Fruit fly (Drosophila melanogaster) whole organism, embryonic: Measurements from ENCODE around the gene Gem4b.

ENCODE experiments used
- BEAF-32 ChIP-seq: fragments of 200-800 bp; sonication (Bioruptor generic); optimal IDR thresholded peaks from 3 replicates; lab custom pipeline; 2017; ENCODE audit warnings: missing biosample characterization, missing genetic modification characterization, mild to moderate bottlenecking, moderate library complexity, missing genetic modification reagents
- C15 ChIP-seq: fragments of 200-800 bp; sonication (Bioruptor generic); IDR thresholded peaks from 3 replicates; pipeline ENCODE4 v1.3.6; 2022; ENCODE audit warnings: missing biosample characterization, missing genetic modification characterization
- CG11398 ChIP-seq: fragments of 200-800 bp; sonication (Bioruptor generic); optimal IDR thresholded peaks from 2 replicates; lab custom pipeline; 2016; ENCODE audit warnings: missing biosample characterization, missing genetic modification characterization
- CG11695 ChIP-seq: fragments of 200-800 bp; sonication (Bioruptor generic); IDR thresholded peaks from 3 replicates; pipeline ENCODE4 v1.3.6; 2022; ENCODE audit warnings: missing biosample characterization, missing genetic modification characterization
- CG12744 ChIP-seq: fragments of 200-800 bp; sonication (Bioruptor generic); optimal IDR thresholded peaks from 2 replicates; lab custom pipeline; 2016; ENCODE audit warnings: missing biosample characterization, missing genetic modification characterization
- CG13296 ChIP-seq: fragments of 200-800 bp; sonication (Bioruptor generic); optimal IDR thresholded peaks from 3 replicates; lab custom pipeline; 2018; ENCODE audit warnings: missing biosample characterization, mild to moderate bottlenecking, missing genetic modification characterization
- CG14014 ChIP-seq: fragments of 200-800 bp; sonication (Bioruptor generic); IDR thresholded peaks from 2 replicates; pipeline ENCODE4 v1.3.6; 2022; ENCODE audit warnings: missing biosample characterization, missing genetic modification characterization
- CG15011 ChIP-seq: fragments of 200-800 bp; sonication (Bioruptor generic); optimal IDR thresholded peaks from 3 replicates; lab custom pipeline; 2018; ENCODE audit warnings: missing biosample characterization, mild to moderate bottlenecking, missing genetic modification characterization
- CG1529 ChIP-seq: fragments of 200-800 bp; sonication (Bioruptor generic); optimal IDR thresholded peaks from 3 replicates; lab custom pipeline; 2018; ENCODE audit warnings: missing biosample characterization, missing genetic modification characterization
- CG15601 ChIP-seq: fragments of 200-800 bp; sonication (Bioruptor generic); optimal IDR thresholded peaks from 3 replicates; lab custom pipeline; 2019; ENCODE audit warnings: missing biosample characterization, mild to moderate bottlenecking, missing genetic modification characterization, moderate library complexity
- CG1603 ChIP-seq: fragments of 200-800 bp; sonication (Bioruptor generic); optimal IDR thresholded peaks from 2 replicates; lab custom pipeline; 2019; ENCODE audit warnings: missing biosample characterization, mild to moderate bottlenecking, missing genetic modification characterization, moderate library complexity
- CG16779 ChIP-seq: fragments of 200-800 bp; sonication (Bioruptor generic); IDR thresholded peaks from 2 replicates; pipeline ENCODE4 v1.3.6; 2022; ENCODE audit warnings: missing biosample characterization, missing genetic modification characterization
- CG17568 ChIP-seq: fragments of 200-800 bp; sonication (Bioruptor generic); optimal IDR thresholded peaks from 2 replicates; lab custom pipeline; 2018; ENCODE audit warnings: missing biosample characterization, mild to moderate bottlenecking, missing genetic modification characterization, moderate library complexity
- CG18476 ChIP-seq: fragments of 200-800 bp; sonication (Bioruptor generic); optimal IDR thresholded peaks from 2 replicates; lab custom pipeline; 2016; ENCODE audit warnings: missing biosample characterization, mild to moderate bottlenecking, missing genetic modification characterization
- CG30431 ChIP-seq: fragments of 200-800 bp; sonication (Bioruptor generic); optimal IDR thresholded peaks from 2 replicates; lab custom pipeline; 2017; ENCODE audit warnings: missing biosample characterization, missing genetic modification characterization
- CG3281 ChIP-seq: fragments of 200-800 bp; sonication (Bioruptor generic); optimal IDR thresholded peaks from 3 replicates; lab custom pipeline; 2017; ENCODE audit warnings: missing biosample characterization, mild to moderate bottlenecking, missing genetic modification characterization
- CG33213 ChIP-seq: fragments of 200-800 bp; sonication (Bioruptor generic); optimal IDR thresholded peaks from 3 replicates; lab custom pipeline; 2016; ENCODE audit warnings: missing biosample characterization, missing genetic modification characterization
- CG3847 ChIP-seq: fragments of 200-800 bp; sonication (Bioruptor generic); IDR thresholded peaks from 2 replicates; pipeline ENCODE4 v1.3.6; 2022; ENCODE audit warnings: missing biosample characterization, missing genetic modification characterization
- CG3995 ChIP-seq: fragments of 200-800 bp; sonication (Bioruptor generic); optimal IDR thresholded peaks from 3 replicates; lab custom pipeline; 2016; ENCODE audit warnings: missing biosample characterization, missing genetic modification characterization
- CG4282 ChIP-seq: fragments of 200-800 bp; sonication (Bioruptor generic); optimal IDR thresholded peaks from 2 replicates; lab custom pipeline; 2016; ENCODE audit warnings: missing biosample characterization, missing genetic modification characterization
- CG6654 ChIP-seq: fragments of 200-800 bp; sonication (Bioruptor generic); optimal IDR thresholded peaks from 2 replicates; lab custom pipeline; 2017; ENCODE audit warnings: missing biosample characterization, mild to moderate bottlenecking, missing genetic modification characterization
- CG6689 ChIP-seq: fragments of 200-800 bp; sonication (Bioruptor generic); IDR thresholded peaks from 2 replicates; pipeline ENCODE4 v1.3.6; 2022; ENCODE audit warnings: missing biosample characterization, missing genetic modification characterization
- CG8089 ChIP-seq: fragments of 200-800 bp; sonication (Bioruptor generic); optimal IDR thresholded peaks from 3 replicates; lab custom pipeline; 2016; ENCODE audit warnings: missing biosample characterization, missing genetic modification characterization
- CG9609 ChIP-seq: fragments of 200-800 bp; sonication (Bioruptor generic); optimal IDR thresholded peaks from 3 replicates; lab custom pipeline; 2016; ENCODE audit warnings: missing biosample characterization, missing genetic modification characterization
- CG9727 ChIP-seq: fragments of 200-800 bp; sonication (Bioruptor generic); optimal IDR thresholded peaks from 3 replicates; lab custom pipeline; 2017; ENCODE audit warnings: missing biosample characterization, mild to moderate bottlenecking, missing genetic modification characterization
- CG9817 ChIP-seq: fragments of 200-800 bp; sonication (Bioruptor generic); optimal IDR thresholded peaks from 2 replicates; lab custom pipeline; 2018; ENCODE audit warnings: missing biosample characterization, mild to moderate bottlenecking, missing genetic modification characterization, moderate library complexity
- CG9932 ChIP-seq: fragments of 200-800 bp; sonication (Bioruptor generic); IDR thresholded peaks from 2 replicates; pipeline ENCODE4 v1.3.6; 2022; ENCODE audit warnings: missing biosample characterization, missing genetic modification characterization
- CoRest ChIP-seq: fragments of 200-800 bp; sonication (Bioruptor generic); optimal IDR thresholded peaks from 3 replicates; lab custom pipeline; 2018; ENCODE audit warnings: missing biosample characterization, mild to moderate bottlenecking, missing genetic modification characterization, moderate library complexity
- Deaf1 ChIP-seq: fragments of 200-800 bp; optimal IDR thresholded peaks from 3 replicates; lab custom pipeline; 2019; ENCODE audit warnings: missing biosample characterization, mild to moderate bottlenecking, missing genetic modification characterization, moderate library complexity
- Dll ChIP-seq: fragments of 200-800 bp; sonication (Bioruptor generic); IDR thresholded peaks from 4 replicates; pipeline ENCODE4 v1.3.6; 2022; ENCODE audit warnings: missing biosample characterization, missing genetic modification characterization; ENCODE audit not compliant: partially characterized antibody
- Dref ChIP-seq: fragments of 200-800 bp; sonication (Bioruptor generic); IDR thresholded peaks from 2 replicates; pipeline ENCODE4 v1.3.6; 2022; ENCODE audit warnings: missing biosample characterization, missing genetic modification characterization
- Drgx ChIP-seq: fragments of 200-800 bp; sonication (Bioruptor generic); IDR thresholded peaks from 2 replicates; pipeline ENCODE4 v1.3.6; 2022; ENCODE audit warnings: missing biosample characterization, missing genetic modification characterization
- E2f1 ChIP-seq: fragments of 200-800 bp; sonication (Bioruptor generic); IDR thresholded peaks from 2 replicates; pipeline ENCODE4 v1.3.6; 2022; ENCODE audit warnings: missing biosample characterization, missing genetic modification characterization
- E2f2 ChIP-seq: fragments of 200-800 bp; sonication (Bioruptor generic); IDR thresholded peaks from 2 replicates; pipeline ENCODE4 v1.3.6; 2022; ENCODE audit warnings: missing biosample characterization, missing genetic modification characterization
- Ets65A ChIP-seq: fragments of 200-800 bp; sonication (Bioruptor generic); peaks from one replicate; lab custom pipeline; 2016; ENCODE audit warnings: missing biosample characterization, missing genetic modification characterization
- Kr ChIP-seq: fragments of 200-800 bp; sonication (Bioruptor generic); optimal IDR thresholded peaks from 2 replicates; lab custom pipeline; 2017; ENCODE audit warnings: missing biosample characterization, mild to moderate bottlenecking, missing genetic modification characterization
- MESR4 ChIP-seq: fragments of 200-800 bp; sonication (Bioruptor generic); optimal IDR thresholded peaks from 2 replicates; lab custom pipeline; 2018; ENCODE audit warnings: missing biosample characterization, mild to moderate bottlenecking, missing genetic modification characterization, moderate library complexity
- NC2α ChIP-seq: fragments of 200-800 bp; sonication (Bioruptor generic); optimal IDR thresholded peaks from 2 replicates; lab custom pipeline; 2016; ENCODE audit warnings: missing biosample characterization, missing genetic modification characterization
- NC2β ChIP-seq: fragments of 200-800 bp; sonication (Bioruptor generic); optimal IDR thresholded peaks from 2 replicates; lab custom pipeline; 2016; ENCODE audit warnings: missing biosample characterization, missing genetic modification characterization
- Neu2 ChIP-seq: fragments of 200-800 bp; sonication (Bioruptor generic); optimal IDR thresholded peaks from 3 replicates; lab custom pipeline; 2016; ENCODE audit warnings: missing biosample characterization, missing genetic modification characterization, borderline replicate concordance
- Optix ChIP-seq: fragments of 200-800 bp; sonication (Bioruptor generic); IDR thresholded peaks from 3 replicates; pipeline ENCODE4 v1.3.6; 2022; ENCODE audit warnings: missing biosample characterization, missing genetic modification characterization
- TFAM ChIP-seq: fragments of 200-800 bp; sonication (Bioruptor generic); optimal IDR thresholded peaks from 2 replicates; lab custom pipeline; 2017; ENCODE audit warnings: missing biosample characterization, missing genetic modification characterization, inconsistent platforms
- ato ChIP-seq: fragments of 200-800 bp; sonication (Bioruptor generic); IDR thresholded peaks from 2 replicates; pipeline ENCODE4 v1.3.6; 2022; ENCODE audit warnings: missing biosample characterization, missing genetic modification characterization; ENCODE audit not compliant: partially characterized antibody
- bigmax ChIP-seq: fragments of 200-800 bp; sonication (Bioruptor generic); optimal IDR thresholded peaks from 2 replicates; lab custom pipeline; 2018; ENCODE audit warnings: missing biosample characterization, mild to moderate bottlenecking, missing genetic modification characterization
- dmrt11E ChIP-seq: fragments of 200-800 bp; sonication (Bioruptor generic); optimal IDR thresholded peaks from 3 replicates; lab custom pipeline; 2018; ENCODE audit warnings: missing biosample characterization, mild to moderate bottlenecking, missing genetic modification characterization, moderate library complexity
- dpn ChIP-seq, 2 experiments: fragments of 200-800 bp; sonication (Bioruptor generic); optimal IDR thresholded peaks; 3 replicates each; lab custom pipeline; 2016; ENCODE audit warnings: missing biosample characterization in 2 of 2, missing genetic modification characterization in 2 of 2
- hkb ChIP-seq, 2 experiments: fragments of 200-800 bp in 1 of 2; fragments of >200 bp in 1 of 2; sonication (Bioruptor generic) in 1 of 2; IDR thresholded peaks in 1 of 2; optimal IDR thresholded peaks in 1 of 2; 2 replicates each; pipeline versions ENCODE4 v1.3.6 to Lab custom; 2017 to 2022; ENCODE audit warnings: missing biosample characterization in 1 of 2, missing genetic modification characterization in 1 of 2
- jing ChIP-seq: fragments of 200-800 bp; sonication (Bioruptor generic); optimal IDR thresholded peaks from 2 replicates; lab custom pipeline; 2018; ENCODE audit warnings: missing biosample characterization, mild to moderate bottlenecking, missing genetic modification characterization
- peb ChIP-seq: fragments of 200-800 bp; sonication (Bioruptor generic); IDR thresholded peaks from 2 replicates; pipeline ENCODE4 v1.3.6; 2022; ENCODE audit warnings: missing biosample characterization, missing genetic modification characterization
- pho ChIP-seq: fragments of 200-800 bp; sonication (Bioruptor generic); optimal IDR thresholded peaks from 2 replicates; lab custom pipeline; 2016; ENCODE audit warnings: missing biosample characterization, missing genetic modification characterization
- slbo ChIP-seq: fragments of 200-800 bp; sonication (Bioruptor generic); IDR thresholded peaks from 2 replicates; pipeline ENCODE4 v1.3.6; 2022; ENCODE audit warnings: missing biosample characterization, missing genetic modification characterization
- unpg ChIP-seq: fragments of 200-800 bp; sonication (Bioruptor generic); optimal IDR thresholded peaks from 3 replicates; lab custom pipeline; 2018; ENCODE audit warnings: missing biosample characterization, mild to moderate bottlenecking, missing genetic modification characterization, moderate library complexity

Gene Gem4b

dm6 chrX:3931669-3932068 is 9.0 kb upstream of the Gem4b start (continued):
- peak; percentile 42; the same call in 1 of the 2 replicates for TF ChIP-seq CG6689
- no peak for TF ChIP-seq ato (GFP tag; lab: Robert Waterston, UW)
- TF ChIP-seq NC2β (GFP tag; lab: Kevin White, UChicago) = no peak
- no peak for TF ChIP-seq CG3995 (GFP tag; lab: Kevin White, UChicago)
- peak; percentile 47; the same call in 1 of the 2 replicates for TF ChIP-seq slbo (GFP tag; lab: Robert Waterston, UW)
- TF ChIP-seq Deaf1 (tag; lab: Kevin White, UChicago) = no peak
- TF ChIP-seq CG15601 (tag; lab: Kevin White, UChicago) = no peak
- no peak for TF ChIP-seq CG17568
- TF ChIP-seq CG1529 (GFP tag; lab: Kevin White, UChicago) = no peak
- TF ChIP-seq CG18476 = no peak
- TF ChIP-seq Optix (GFP tag; lab: Robert Waterston, UW) = no peak
- no peak for TF ChIP-seq Neu2 (GFP tag; lab: Kevin White, UChicago)
- peak; percentile 2 for TF ChIP-seq CG9817 (tag; lab: Kevin White, UChicago)
- TF ChIP-seq dmrt11E = peak; percentile 6
- TF ChIP-seq CoRest (tag; lab: Kevin White, UChicago) = peak; percentile 17
- TF ChIP-seq CG3281 (GFP tag; lab: Kevin White, UChicago) = no peak
- peak; percentile 5 for TF ChIP-seq jing
- no peak for TF ChIP-seq CG11398 (GFP tag; lab: Kevin White, UChicago)
- no peak; the same call in 1 of the 2 replicates for TF ChIP-seq CG9932
- TF ChIP-seq pho = no peak
- TF ChIP-seq E2f2 (GFP tag; lab: Robert Waterston, UW) = no peak
- TF ChIP-seq Kr (GFP tag; lab: Kevin White, UChicago) = no peak
- peak; percentile 74 for TF ChIP-seq Drgx (GFP tag; lab: Robert Waterston, UW)
- TF ChIP-seq CG30431 (GFP tag; lab: Kevin White, UChicago) = peak; percentile 18
- no peak for TF ChIP-seq CG12744 (GFP tag; lab: Kevin White, UChicago)
- no peak for TF ChIP-seq E2f1 (GFP tag; lab: Robert Waterston, UW)
- TF ChIP-seq hkb (optimal IDR thresholded peaks at IDR 0.05; lab: Kevin White, UChicago) = no peak
- TF ChIP-seq hkb (GFP tag; IDR thresholded peaks at IDR 0.05; lab: Robert Waterston, UW) = peak; percentile 52; the same call in 1 of the 2 replicates
- peak; percentile 44 for TF ChIP-seq CG1603
- no peak for TF ChIP-seq CG3847 (GFP tag; lab: Robert Waterston, UW)
- no peak for TF ChIP-seq CG11695
- no peak for TF ChIP-seq CG15011 (GFP tag; lab: Kevin White, UChicago)
- TF ChIP-seq bigmax (GFP tag; lab: Kevin White, UChicago) = no peak
- no peak for TF ChIP-seq CG14014 (GFP tag; lab: Robert Waterston, UW)
- no peak for TF ChIP-seq dpn (GFP tag; optimal IDR thresholded peaks at IDR 0.05; lab: Kevin White, UChicago)
- TF ChIP-seq CG6654 = no peak
- TF ChIP-seq CG9609 (GFP tag; lab: Kevin White, UChicago) = no peak
- TF ChIP-seq unpg = peak; percentile 30
- TF ChIP-seq CG9727 = no peak
- TF ChIP-seq CG13296 (GFP tag; lab: Kevin White, UChicago) = no peak
- no peak for TF ChIP-seq NC2α (GFP tag; lab: Kevin White, UChicago)
- TF ChIP-seq Dll = no peak
- no peak for TF ChIP-seq CG4282 (GFP tag; lab: Kevin White, UChicago)
- no peak for TF ChIP-seq BEAF-32
- no peak for TF ChIP-seq TFAM (GFP tag; lab: Kevin White, UChicago)
- no peak for TF ChIP-seq Dref (GFP tag; lab: Robert Waterston, UW)
- TF ChIP-seq CG16779 (GFP tag; lab: Robert Waterston, UW) = no peak
- TF ChIP-seq CG8089 (GFP tag; lab: Kevin White, UChicago) = no peak
- TF ChIP-seq CG33213 (GFP tag; lab: Kevin White, UChicago) = no peak
- TF ChIP-seq C15 (GFP tag; lab: Robert Waterston, UW) = no peak
- TF ChIP-seq peb (GFP tag; lab: Robert Waterston, UW) = no peak
- no peak for TF ChIP-seq MESR4
- peak; percentile 86 for TF ChIP-seq Ets65A (GFP tag; lab: Kevin White, UChicago)
